Fruit fly (Drosophila melanogaster): ENCODE data around the gene CG14190.

dm6 chrX:19106842-19107557 lies 50.3 kb downstream of the CG14190 start:
- no peak for TF ChIP-seq Abd-B (GFP tag; optimal IDR thresholded peaks at IDR 0.05)
- no peak for TF ChIP-seq Dif (GFP tag; optimal IDR thresholded peaks at IDR 0.05; ENCODE audit: partially characterized antibody)
- no peak for TF ChIP-seq Mio (GFP tag; optimal IDR thresholded peaks at IDR 0.05)

Data from whole organism, wandering third instar larva.